Fruit fly (Drosophila melanogaster) whole organism, embryonic: Measurements from ENCODE around the gene Nepl3.

Source experiments
- CG14050 ChIP-seq: fragments of 200-800 bp; sonication (Bioruptor generic); IDR thresholded peaks from 3 replicates; pipeline ENCODE4 v1.3.6; 2022; ENCODE audit warnings: missing biosample characterization, missing genetic modification characterization
- CG18619 ChIP-seq: fragments of 200-800 bp; sonication (Bioruptor generic); optimal IDR thresholded peaks from 3 replicates; lab custom pipeline; 2017; ENCODE audit warnings: missing biosample characterization, mild to moderate bottlenecking, missing genetic modification characterization
- CG3281 ChIP-seq: fragments of 200-800 bp; sonication (Bioruptor generic); optimal IDR thresholded peaks from 3 replicates; lab custom pipeline; 2017; ENCODE audit warnings: missing biosample characterization, mild to moderate bottlenecking, missing genetic modification characterization
- MBD-R2 ChIP-seq: fragments of 200-800 bp; sonication (Bioruptor generic); IDR thresholded peaks from 2 replicates; pipeline ENCODE4 v1.3.6; 2022; ENCODE audit warnings: missing biosample characterization, missing genetic modification characterization
- odd ChIP-seq: fragments of 200-800 bp; sonication (Bioruptor generic); optimal IDR thresholded peaks from 2 replicates; lab custom pipeline; 2017; ENCODE audit warnings: missing biosample characterization, mild to moderate bottlenecking, missing genetic modification characterization

DNA sequence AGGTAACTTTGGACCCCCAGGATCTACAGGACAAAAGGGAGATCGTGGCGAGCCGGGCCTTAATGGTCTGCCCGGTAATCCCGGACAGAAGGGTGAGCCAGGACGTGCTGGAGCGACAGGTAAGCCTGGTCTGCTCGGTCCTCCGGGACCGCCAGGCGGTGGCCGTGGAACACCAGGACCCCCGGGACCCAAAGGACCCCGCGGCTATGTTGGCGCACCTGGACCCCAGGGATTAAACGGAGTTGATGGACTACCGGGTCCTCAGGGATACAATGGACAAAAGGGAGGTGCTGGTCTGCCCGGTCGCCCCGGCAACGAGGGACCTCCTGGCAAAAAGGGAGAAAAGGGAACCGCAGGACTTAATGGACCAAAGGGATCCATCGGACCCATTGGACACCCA, 26.2 kb downstream of the Nepl3 start:
- TF ChIP-seq CG3281 (GFP tag; lab: Kevin White, UChicago) (no peak), odd (GFP tag; lab: Kevin White, UChicago) (no peak), MBD-R2 (GFP tag; lab: Robert Waterston, UW) (no peak), CG18619 (GFP tag; lab: Kevin White, UChicago) (no peak), CG14050 (GFP tag; lab: Robert Waterston, UW) (no peak)
